Worm (Caenorhabditis elegans) whole organism, L2 larva: ENCODE results near the gene cyp-35A1.
"Not testable (repeated sequence)": the region's sequence is repeated elsewhere in the genome, so short reads cannot be mapped to it uniquely, and the experiment has no call there.

Experiments used
- F13H6.1 ChIP-seq: sonication (generic microtip); optimal IDR thresholded peaks from 2 replicates; lab custom pipeline; 2016; ENCODE audit warnings: missing genetic modification characterization, missing compliant biosample characterization
- ZK546.5 ChIP-seq: sonication (generic microtip); optimal IDR thresholded peaks from 2 replicates; lab custom pipeline; 2017; ENCODE audit warnings: missing biosample characterization, missing genetic modification characterization
- ama-1 ChIP-seq: fragments of 150-350 bp; optimal IDR thresholded peaks from 2 replicates; lab custom pipeline; 2018; ENCODE audit warnings: inconsistent platforms
- fos-1 ChIP-seq: fragments of 150-350 bp; optimal IDR thresholded peaks from 2 replicates; lab custom pipeline; 2014; ENCODE audit warnings: missing biosample characterization, missing genetic modification characterization
- mdl-1 ChIP-seq, 2 experiments: fragments of 150-350 bp in 1 of 2; sonication (generic microtip) in 1 of 2; optimal IDR thresholded peaks; 2 replicates each; lab custom pipeline; 2017; ENCODE audit warnings: missing biosample characterization in 2 of 2, missing genetic modification characterization in 2 of 2
- nhr-10 ChIP-seq: sonication (generic microtip); optimal IDR thresholded peaks from 2 replicates; lab custom pipeline; 2017; ENCODE audit warnings: missing biosample characterization, missing genetic modification characterization
- nhr-11 ChIP-seq: fragments of 150-350 bp; optimal IDR thresholded peaks from 2 replicates; lab custom pipeline; 2014; ENCODE audit warnings: missing biosample characterization, missing genetic modification characterization
- nhr-237 ChIP-seq: fragments of 150-350 bp; optimal IDR thresholded peaks from 2 replicates; lab custom pipeline; 2014; ENCODE audit warnings: missing biosample characterization, missing genetic modification characterization
- nhr-25 ChIP-seq: fragments of 150-350 bp; sonication (generic microtip); optimal IDR thresholded peaks from 3 replicates; lab custom pipeline; 2014; ENCODE audit warnings: missing biosample characterization, missing genetic modification characterization
- snpc-4 ChIP-seq: fragments of 150-350 bp; optimal IDR thresholded peaks from 2 replicates; lab custom pipeline; 2014; ENCODE audit warnings: missing biosample characterization, missing genetic modification characterization
- unc-62 ChIP-seq: fragments of 150-350 bp; optimal IDR thresholded peaks from 2 replicates; lab custom pipeline; 2014; ENCODE audit warnings: missing biosample characterization, missing genetic modification reagents, missing genetic modification characterization

ce11 chrV:7337218-7337617 lies 24.4 kb downstream of the cyp-35A1 start, which contains the start of gene F10G2.7:
- not testable (repeated sequence) for TF ChIP-seq nhr-25 (tag; lab: Kevin White, UChicago); ZK546.5 (tag; lab: Kevin White, UChicago); mdl-1 (tag; optimal IDR thresholded peaks at IDR 0.05; lab: Kevin White, UChicago); nhr-237 (tag; lab: Kevin White, UChicago); ama-1 (lab: Kevin White, UChicago); nhr-10 (tag; lab: Kevin White, UChicago); nhr-11 (tag; lab: Kevin White, UChicago); unc-62 (GFP tag; lab: Kevin White, UChicago); snpc-4 (tag; lab: Kevin White, UChicago); F13H6.1 (tag; lab: Kevin White, UChicago); fos-1 (tag; lab: Kevin White, UChicago)
